Fruit fly (Drosophila melanogaster): ENCODE results near the gene fng.

DNA sequence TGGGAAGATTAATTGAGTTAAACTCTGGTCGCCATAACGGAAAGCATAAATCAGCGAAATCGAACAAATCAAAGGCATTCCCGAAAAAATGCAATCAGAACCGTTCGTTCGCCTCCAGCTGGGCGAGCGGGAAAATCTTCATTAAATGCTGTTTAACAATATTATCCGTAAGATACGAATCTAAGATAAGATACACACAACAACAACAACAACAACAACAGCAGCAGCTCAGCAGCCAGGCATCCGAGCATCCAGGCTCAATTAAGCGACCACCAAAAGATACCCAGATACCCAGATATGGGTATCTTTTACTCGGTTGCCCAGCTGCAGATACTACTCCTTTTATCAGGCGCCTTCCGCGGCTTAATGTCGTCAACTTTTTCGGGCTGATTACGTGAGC, 3.3 kb downstream of the fng start:
- TF ChIP-seq mam (GFP tag; optimal IDR thresholded peaks at IDR 0.05) (no peak), CG9876 (GFP tag; optimal IDR thresholded peaks at IDR 0.05) (no peak), Awh (GFP tag; IDR thresholded peaks at IDR 0.05) (peak; percentile 16; the same call in 1 of the 2 replicates), CG17802 (tag; optimal IDR thresholded peaks at IDR 0.05) (no peak), kay (GFP tag; optimal IDR thresholded peaks at IDR 0.05) (no peak), az2 (GFP tag; optimal IDR thresholded peaks at IDR 0.05) (no peak), CG18011 (GFP tag; optimal IDR thresholded peaks at IDR 0.05) (no peak), CG10321 (GFP tag; IDR thresholded peaks at IDR 0.05) (no peak), CG10431 (GFP tag; optimal IDR thresholded peaks at IDR 0.05) (no peak), seq (GFP tag; IDR thresholded peaks at IDR 0.05) (no peak), row (GFP tag; IDR thresholded peaks at IDR 0.05) (no peak), Fer1 (GFP tag; optimal IDR thresholded peaks at IDR 0.05) (no peak), Spps (tag; optimal IDR thresholded peaks at IDR 0.05) (no peak)

Data from whole organism, embryonic.